Fruit fly (Drosophila melanogaster) whole organism, pupa: ENCODE data around the gene CG32767.

Experiments used
- CG13204 ChIP-seq: fragments of 200-800 bp; sonication (Bioruptor generic); optimal IDR thresholded peaks from 2 replicates; lab custom pipeline; 2018; ENCODE audit warnings: missing biosample characterization, mild to moderate bottlenecking, missing genetic modification characterization, moderate library complexity
- CG14655 ChIP-seq: fragments of 200-800 bp; sonication (Bioruptor generic); optimal IDR thresholded peaks from 3 replicates; lab custom pipeline; 2017; ENCODE audit warnings: mild to moderate bottlenecking, missing biosample characterization, missing genetic modification reagents, missing genetic modification characterization
- CG17806 ChIP-seq: fragments of 200-800 bp; sonication (Bioruptor generic); optimal IDR thresholded peaks from 2 replicates; lab custom pipeline; 2018; ENCODE audit warnings: missing biosample characterization, mild to moderate bottlenecking, missing genetic modification characterization, moderate library complexity
- CG8159 ChIP-seq: fragments of 200-800 bp; sonication (Bioruptor generic); optimal IDR thresholded peaks from 3 replicates; lab custom pipeline; 2018; ENCODE audit warnings: missing biosample characterization, mild to moderate bottlenecking, missing genetic modification characterization, moderate library complexity
- CG8301 ChIP-seq: fragments of 200-800 bp; sonication (Bioruptor generic); optimal IDR thresholded peaks from 2 replicates; lab custom pipeline; 2018; ENCODE audit warnings: missing biosample characterization, mild to moderate bottlenecking, missing genetic modification characterization
- CG9948 ChIP-seq: fragments of 200-800 bp; sonication (Bioruptor generic); optimal IDR thresholded peaks from 2 replicates; lab custom pipeline; 2018; ENCODE audit warnings: missing biosample characterization, mild to moderate bottlenecking, missing genetic modification characterization, moderate library complexity
- Pif1A ChIP-seq: fragments of 200-800 bp; sonication (Bioruptor generic); optimal IDR thresholded peaks from 3 replicates; lab custom pipeline; 2016; ENCODE audit warnings: missing biosample characterization, missing genetic modification characterization
- gl ChIP-seq: fragments of 200-800 bp; sonication (Bioruptor generic); optimal IDR thresholded peaks from 2 replicates; lab custom pipeline; 2018; ENCODE audit warnings: missing biosample characterization, mild to moderate bottlenecking, missing genetic modification characterization

dm6 chrX:5085469-5085868 is 901 bp upstream of the CG32767 start, which contains the start of the genes CG15465 and rg:
- no peak for TF ChIP-seq CG17806
- TF ChIP-seq gl: no peak
- no peak for TF ChIP-seq CG13204
- TF ChIP-seq Pif1A (GFP tag; lab: Kevin White, UChicago): no peak
- TF ChIP-seq CG8159 (tag; lab: Kevin White, UChicago): no peak
- TF ChIP-seq CG9948 (tag; lab: Kevin White, UChicago): no peak
- no peak for TF ChIP-seq CG14655 (GFP tag; lab: Kevin White, UChicago)
- TF ChIP-seq CG8301 (tag; lab: Kevin White, UChicago): no peak
